Worm (Caenorhabditis elegans): ENCODE results near the gene C06H5.6.

DNA sequence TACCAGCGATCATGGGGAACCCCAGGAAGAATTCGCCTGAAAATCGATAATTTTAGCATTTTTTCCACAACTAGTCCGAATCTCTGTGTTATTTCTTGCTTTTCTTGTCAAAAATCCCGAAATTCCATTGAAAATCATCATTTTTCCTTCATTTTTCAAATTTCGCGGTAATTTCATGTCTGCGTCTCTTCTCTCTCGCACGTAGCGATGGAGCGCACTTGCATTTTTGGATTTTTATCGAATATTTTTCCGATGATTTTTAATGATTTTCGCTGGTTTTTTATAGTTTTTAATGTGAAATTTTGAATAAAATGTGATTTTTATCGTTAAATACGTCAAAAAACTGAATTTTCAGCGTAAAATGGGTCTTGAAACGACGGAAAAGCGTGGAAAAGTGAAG, 32.6 kb upstream of the C06H5.6 start, which contains the start of gene E01B7.2:
- TF ChIP-seq snpc-4 (tag; optimal IDR thresholded peaks at IDR 0.05) (no peak), ztf-11 (tag; optimal IDR thresholded peaks at IDR 0.05) (no peak), elt-1 (tag; optimal IDR thresholded peaks at IDR 0.05; ENCODE audit: borderline replicate concordance, insufficient read depth) (no peak)

Data from whole organism, mixed stage, embryonic.